Worm (Caenorhabditis elegans) whole organism, early embryonic: Measurements from ENCODE around the gene K11E4.6.

Source experiments
- B0310.2 ChIP-seq: sonication (generic microtip); optimal IDR thresholded peaks from 2 replicates; lab custom pipeline; 2016; ENCODE audit warnings: mild to moderate bottlenecking, missing genetic modification characterization, missing compliant biosample characterization
- F13C5.2 ChIP-seq: sonication (generic microtip); optimal IDR thresholded peaks from 2 replicates; lab custom pipeline; 2017; ENCODE audit warnings: mild to moderate bottlenecking, missing genetic modification characterization, inconsistent platforms, missing compliant biosample characterization
- aly-1 ChIP-seq: sonication (generic microtip); optimal IDR thresholded peaks from 2 replicates; lab custom pipeline; 2016; ENCODE audit warnings: missing genetic modification characterization, missing compliant biosample characterization
- ama-1 ChIP-seq: fragments of 150-350 bp; optimal IDR thresholded peaks from 2 replicates; lab custom pipeline; 2014
- ceh-13 ChIP-seq: fragments of 200-800 bp; sonication (Bioruptor generic); optimal IDR thresholded peaks from 2 replicates; lab custom pipeline; 2018; ENCODE audit warnings: mild to moderate bottlenecking, missing genetic modification characterization, missing compliant biosample characterization
- ceh-36 ChIP-seq: sonication (generic microtip); optimal IDR thresholded peaks from 2 replicates; lab custom pipeline; 2016; ENCODE audit warnings: missing genetic modification characterization, inconsistent platforms, missing compliant biosample characterization
- ets-7 ChIP-seq: sonication (generic microtip); optimal IDR thresholded peaks from 2 replicates; lab custom pipeline; 2016; ENCODE audit warnings: missing genotype, missing genetic modification characterization, missing compliant biosample characterization
- flt-1 ChIP-seq: fragments of 200-800 bp; sonication (Bioruptor generic); IDR thresholded peaks from 2 replicates; pipeline ENCODE4 v1.3.6; 2022; ENCODE audit warnings: missing genetic modification characterization, missing compliant biosample characterization
- hmbx-1 ChIP-seq: sonication (generic microtip); optimal IDR thresholded peaks from 2 replicates; lab custom pipeline; 2016; ENCODE audit warnings: mild to moderate bottlenecking, missing genetic modification characterization, missing compliant biosample characterization
- hmg-4 ChIP-seq: fragments of 200-800 bp; sonication (Bioruptor generic); optimal IDR thresholded peaks from 2 replicates; lab custom pipeline; 2018; ENCODE audit warnings: mild to moderate bottlenecking, missing genetic modification characterization, missing compliant biosample characterization
- hnd-1 ChIP-seq: sonication (generic microtip); optimal IDR thresholded peaks from 2 replicates; lab custom pipeline; 2016; ENCODE audit warnings: missing genetic modification characterization, missing compliant biosample characterization
- pes-1 ChIP-seq: fragments of 200-800 bp; sonication (Bioruptor generic); IDR thresholded peaks from 2 replicates; pipeline ENCODE4 v1.3.6; 2022; ENCODE audit warnings: missing genetic modification reagents, missing genetic modification characterization, missing compliant biosample characterization
- scrt-1 ChIP-seq: fragments of 200-800 bp; sonication (Bioruptor generic); IDR thresholded peaks from 2 replicates; pipeline ENCODE4 v1.3.6; 2022; ENCODE audit warnings: missing genetic modification characterization, missing compliant biosample characterization
- sea-1 ChIP-seq: fragments of 200-800 bp; sonication (Bioruptor generic); conservative IDR thresholded peaks from 2 replicates; pipeline ENCODE4 v1.3.6; 2022; ENCODE audit warnings: missing genetic modification characterization, missing compliant biosample characterization
- tbx-11 ChIP-seq: fragments of 200-800 bp; sonication (Bioruptor generic); IDR thresholded peaks from 2 replicates; pipeline ENCODE4 v1.3.6; 2022; ENCODE audit warnings: missing genetic modification characterization, missing compliant biosample characterization
- tbx-37 ChIP-seq: fragments of 200-800 bp; sonication (Bioruptor generic); conservative IDR thresholded peaks from 2 replicates; pipeline ENCODE4 v1.3.6; 2022; ENCODE audit warnings: missing genetic modification reagents, missing genetic modification characterization, missing compliant biosample characterization
- tra-4 ChIP-seq: sonication (generic microtip); optimal IDR thresholded peaks from 2 replicates; lab custom pipeline; 2017; ENCODE audit warnings: missing genetic modification characterization, missing compliant biosample characterization

The K11E4.6 gene

DNA sequence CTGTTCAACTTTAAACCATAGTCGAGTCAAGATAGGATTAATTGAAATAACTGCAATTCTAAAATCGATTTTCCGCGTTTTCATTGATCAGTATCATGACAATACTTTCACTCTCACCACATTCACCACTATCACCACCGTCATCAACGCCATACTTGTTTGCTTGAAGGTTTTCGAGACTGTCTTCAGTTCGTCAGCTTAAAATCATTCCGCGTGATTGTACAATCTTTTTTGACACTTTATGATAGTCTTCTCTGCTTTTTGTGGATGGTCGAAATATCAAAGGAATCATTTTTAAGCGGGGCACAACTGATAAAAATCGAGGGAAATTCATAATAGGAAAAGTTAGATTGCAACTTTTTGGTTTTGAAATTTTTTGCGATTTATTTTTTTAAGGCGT lies 21.8 kb downstream of the K11E4.6 start:
- TF ChIP-seq tbx-37 (GFP tag; lab: Robert Waterston, UW) (no peak), B0310.2 (tag; lab: Kevin White, UChicago) (no peak)

DNA sequence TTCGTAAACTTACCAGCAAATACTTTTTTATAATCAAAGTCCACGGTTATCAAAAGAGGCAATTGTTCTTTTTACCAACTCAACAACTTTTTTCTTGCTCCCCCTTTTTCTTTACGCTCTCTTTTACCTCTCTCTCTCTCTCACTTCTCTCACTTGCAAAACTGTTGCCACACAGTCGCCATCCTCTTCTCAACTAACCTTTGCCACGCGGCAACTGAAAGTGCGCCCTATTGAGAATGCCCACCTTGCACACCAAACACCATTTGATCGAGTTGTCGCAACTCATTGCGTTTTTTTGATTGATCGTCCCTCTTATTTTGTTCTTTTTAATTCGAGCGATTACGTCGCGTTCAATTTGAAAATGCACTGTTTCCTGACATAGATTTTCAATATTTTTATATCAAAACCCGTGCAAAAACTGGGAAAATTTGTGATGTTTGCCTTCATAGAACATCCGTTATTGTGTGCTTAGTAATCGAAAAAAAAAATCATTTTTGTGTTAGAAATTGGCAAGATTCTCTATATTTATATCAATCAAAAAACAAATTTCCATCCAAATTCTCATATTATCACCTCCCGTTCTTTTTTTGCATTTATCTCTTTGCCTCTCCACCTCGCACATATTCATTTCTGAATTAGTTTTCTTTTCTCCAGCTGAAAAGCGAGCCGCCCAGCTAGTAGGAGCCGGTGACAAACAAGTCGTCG lies 22.3 kb downstream of the K11E4.6 start, which contains the start of gene nhr-71:
Gene nhr-71, plus strand, starts transcription at position 655 of the 705 bp plus-strand sequence.
- TF ChIP-seq hmg-4 (GFP tag; lab: Kevin White, UChicago) = no peak
- TF ChIP-seq sea-1 (GFP tag; lab: Robert Waterston, UW) = no peak
- TF ChIP-seq aly-1 (tag; lab: Kevin White, UChicago) = no peak
- TF ChIP-seq tbx-37 (GFP tag; lab: Robert Waterston, UW) = no peak
- no peak for TF ChIP-seq F13C5.2
- TF ChIP-seq hnd-1 (tag; lab: Kevin White, UChicago) = no peak
- no peak for TF ChIP-seq hmbx-1
- no peak for TF ChIP-seq ceh-13 (GFP tag; lab: Kevin White, UChicago)
- no peak for TF ChIP-seq tra-4

DNA sequence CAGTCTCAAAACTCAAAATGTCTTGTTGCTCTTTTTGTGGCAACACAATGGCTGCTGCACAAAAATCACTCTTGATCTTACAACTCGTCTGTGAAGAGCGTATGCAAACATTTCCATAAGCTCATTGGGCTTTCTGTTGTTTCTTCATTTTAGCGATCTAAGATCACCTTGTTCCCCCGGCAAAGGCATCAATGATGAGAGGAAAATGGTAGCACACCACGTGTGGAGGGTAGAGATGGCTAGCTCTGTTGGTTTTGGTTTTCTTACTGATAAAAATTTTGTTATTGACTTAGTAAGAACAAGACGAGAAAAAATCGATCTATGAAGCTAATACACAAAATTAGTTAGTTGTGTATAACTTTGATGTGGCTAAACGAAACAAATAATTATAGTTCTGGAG lies 23.5 kb downstream of the K11E4.6 start:
- no peak for TF ChIP-seq tra-4
- no peak for TF ChIP-seq ceh-13 (GFP tag; lab: Kevin White, UChicago)
- no peak for TF ChIP-seq hnd-1 (tag; lab: Kevin White, UChicago)
- TF ChIP-seq B0310.2 (tag; lab: Kevin White, UChicago) = no peak
- no peak for TF ChIP-seq ceh-36 (tag; lab: Kevin White, UChicago)
- TF ChIP-seq tbx-37 (GFP tag; lab: Robert Waterston, UW) = no peak
- no peak for TF ChIP-seq aly-1 (tag; lab: Kevin White, UChicago)
- TF ChIP-seq ama-1 (lab: Kevin White, UChicago) = no peak
- TF ChIP-seq hmg-4 (GFP tag; lab: Kevin White, UChicago) = no peak
- no peak for TF ChIP-seq scrt-1 (GFP tag; lab: Robert Waterston, UW)
- no peak for TF ChIP-seq ets-7 (tag; lab: Kevin White, UChicago)
- no peak for TF ChIP-seq sea-1 (GFP tag; lab: Robert Waterston, UW)
- TF ChIP-seq tbx-11 (GFP tag; lab: Robert Waterston, UW) = no peak
- no peak for TF ChIP-seq hmbx-1
- no peak for TF ChIP-seq flt-1 (GFP tag; lab: Robert Waterston, UW)
- TF ChIP-seq F13C5.2 = no peak

DNA sequence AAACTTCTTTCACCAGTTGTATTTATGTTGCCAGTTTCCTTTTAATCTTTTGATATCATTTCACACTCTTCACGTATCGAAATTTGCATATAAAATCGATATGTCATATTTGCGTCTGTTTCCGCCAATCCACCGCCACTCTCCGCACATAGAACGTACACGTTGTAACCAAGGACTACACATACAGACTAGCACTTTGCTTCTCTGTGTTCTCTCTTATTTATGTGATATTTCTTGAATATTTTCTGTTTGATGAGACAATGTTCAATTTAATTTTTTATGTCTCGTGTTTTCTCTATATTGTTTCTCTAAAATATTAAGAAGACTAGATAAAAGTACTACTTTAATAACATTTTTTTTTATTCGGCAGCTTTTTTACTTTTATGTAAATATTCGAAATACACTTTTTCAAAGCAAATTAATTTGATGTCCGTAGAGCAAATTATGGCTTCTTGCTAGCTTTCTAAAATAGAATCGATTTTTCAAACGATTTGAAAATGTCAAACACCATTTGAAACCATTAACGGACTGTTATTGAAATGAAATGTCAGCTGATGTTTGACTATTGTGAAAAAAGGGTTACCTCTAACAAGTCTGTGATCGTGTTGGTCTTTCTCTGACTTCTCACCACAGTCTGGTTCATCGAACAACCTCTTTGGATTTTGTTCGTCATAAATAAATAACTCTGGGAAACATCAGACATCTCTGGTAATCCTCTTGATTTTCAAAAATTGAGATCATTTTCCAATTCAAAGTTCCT lies 28.5 kb downstream of the K11E4.6 start:
- TF ChIP-seq hmbx-1 (no peak), aly-1 (tag; lab: Kevin White, UChicago) (no peak), hmg-4 (GFP tag; lab: Kevin White, UChicago) (no peak), ceh-36 (tag; lab: Kevin White, UChicago) (no peak)

DNA sequence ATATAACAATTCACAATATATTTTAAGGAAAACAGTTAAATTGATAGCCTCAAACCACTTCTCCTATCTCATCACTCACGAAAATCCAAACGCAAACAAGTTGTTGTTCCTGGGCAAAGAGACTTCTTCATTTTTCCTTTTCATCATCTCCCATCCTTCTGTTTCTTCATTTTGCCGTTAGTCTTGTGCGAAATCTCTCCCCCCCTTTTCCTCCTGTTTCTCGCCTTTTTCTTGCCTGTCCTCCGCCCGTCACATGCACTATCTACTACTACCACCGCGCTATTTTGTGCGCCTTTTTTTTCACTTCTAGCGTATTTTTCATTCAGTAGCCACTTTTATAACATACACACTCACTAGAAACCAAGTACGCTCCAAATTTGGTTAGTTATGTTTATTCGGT lies 30.0 kb downstream of the K11E4.6 start:
- TF ChIP-seq aly-1 (tag; lab: Kevin White, UChicago) = no peak
- no peak for TF ChIP-seq hnd-1 (tag; lab: Kevin White, UChicago)
- TF ChIP-seq scrt-1 (GFP tag; lab: Robert Waterston, UW) = no peak

DNA sequence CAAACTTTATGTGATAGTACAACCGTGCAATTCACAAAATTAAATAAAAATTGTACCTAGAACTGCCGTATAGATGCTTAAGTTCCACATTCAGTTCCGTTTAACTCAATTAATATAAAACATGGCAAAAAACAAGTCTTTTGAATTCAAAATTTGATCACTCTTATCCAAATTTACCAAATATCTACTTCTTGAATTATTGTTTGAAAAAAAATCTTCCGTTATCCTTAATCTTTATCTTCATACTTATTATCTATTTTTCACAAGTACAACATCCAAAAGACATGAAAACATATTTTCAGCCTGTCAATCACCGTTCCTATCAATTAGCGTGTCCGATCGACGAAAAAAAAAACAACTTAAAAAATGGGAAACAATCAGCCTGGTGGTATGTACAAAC lies 31.0 kb downstream of the K11E4.6 start, which contains the start of gene aakb-1:
Gene aakb-1, plus strand, starts transcription at position 301 of the 400 bp plus-strand sequence.
- no peak for TF ChIP-seq hnd-1 (tag; lab: Kevin White, UChicago)
- no peak for TF ChIP-seq scrt-1 (GFP tag; lab: Robert Waterston, UW)
- TF ChIP-seq tbx-11 (GFP tag; lab: Robert Waterston, UW) = no peak
- no peak for TF ChIP-seq pes-1 (GFP tag; lab: Robert Waterston, UW)
- no peak for TF ChIP-seq flt-1 (GFP tag; lab: Robert Waterston, UW)
- no peak for TF ChIP-seq B0310.2 (tag; lab: Kevin White, UChicago)
- no peak for TF ChIP-seq tbx-37 (GFP tag; lab: Robert Waterston, UW)
- TF ChIP-seq ets-7 (tag; lab: Kevin White, UChicago) = no peak
- TF ChIP-seq ceh-13 (GFP tag; lab: Kevin White, UChicago) = no peak
- TF ChIP-seq F13C5.2 = no peak
- TF ChIP-seq hmbx-1 = no peak
- TF ChIP-seq sea-1 (GFP tag; lab: Robert Waterston, UW) = no peak
- no peak for TF ChIP-seq ceh-36 (tag; lab: Kevin White, UChicago)
- TF ChIP-seq tra-4 = no peak
- TF ChIP-seq aly-1 (tag; lab: Kevin White, UChicago) = no peak
- TF ChIP-seq hmg-4 (GFP tag; lab: Kevin White, UChicago) = no peak

DNA sequence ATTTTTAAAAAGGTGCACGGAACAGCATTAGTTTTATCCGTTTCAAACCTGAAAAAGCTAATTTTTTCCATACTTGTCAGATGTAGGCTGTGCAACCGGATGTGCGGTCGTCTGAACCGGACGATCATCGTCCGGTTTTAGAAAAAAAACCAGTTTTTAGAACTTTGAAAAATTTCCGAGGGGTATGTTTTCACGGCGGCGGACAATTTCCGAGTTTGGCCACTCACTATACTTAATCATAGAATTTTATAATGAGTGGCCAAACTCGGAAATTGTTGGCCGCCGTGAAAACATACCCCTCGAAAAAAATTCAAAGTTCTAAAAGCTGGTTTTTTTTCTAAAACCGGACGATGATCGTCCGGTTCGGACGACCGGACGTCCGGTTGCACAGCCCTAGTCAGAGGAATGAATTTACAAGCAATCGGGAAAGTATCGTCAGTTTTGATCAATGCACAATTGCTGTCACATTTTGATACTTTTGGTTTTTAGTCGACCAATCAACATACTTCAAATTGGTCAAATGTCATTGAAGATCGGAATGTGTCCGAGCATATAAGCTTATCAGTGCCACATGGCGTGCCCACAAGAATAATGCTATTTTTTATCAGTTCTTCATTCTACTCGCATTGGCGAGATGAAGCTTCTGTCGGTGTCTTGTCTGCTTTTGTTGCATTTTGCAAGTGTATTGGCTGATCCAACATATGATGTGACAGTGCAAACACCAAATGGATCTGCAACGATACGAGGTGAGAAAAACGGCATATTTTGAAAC lies 35.4 kb downstream of the K11E4.6 start, which contains the start of gene cest-13:
Gene cest-13, plus strand, starts transcription at position 562 of the 772 bp plus-strand sequence.
- TF ChIP-seq tbx-37 (GFP tag; lab: Robert Waterston, UW) (no peak), hmg-4 (GFP tag; lab: Kevin White, UChicago) (no peak), tra-4 (no peak), ceh-36 (tag; lab: Kevin White, UChicago) (no peak)
